Fruit fly (Drosophila melanogaster): ENCODE results near the gene CG3349.
A peak's percentile ranks its signal among the peaks of the same experiment; 100 is the strongest.

CG3349 gene

DNA sequence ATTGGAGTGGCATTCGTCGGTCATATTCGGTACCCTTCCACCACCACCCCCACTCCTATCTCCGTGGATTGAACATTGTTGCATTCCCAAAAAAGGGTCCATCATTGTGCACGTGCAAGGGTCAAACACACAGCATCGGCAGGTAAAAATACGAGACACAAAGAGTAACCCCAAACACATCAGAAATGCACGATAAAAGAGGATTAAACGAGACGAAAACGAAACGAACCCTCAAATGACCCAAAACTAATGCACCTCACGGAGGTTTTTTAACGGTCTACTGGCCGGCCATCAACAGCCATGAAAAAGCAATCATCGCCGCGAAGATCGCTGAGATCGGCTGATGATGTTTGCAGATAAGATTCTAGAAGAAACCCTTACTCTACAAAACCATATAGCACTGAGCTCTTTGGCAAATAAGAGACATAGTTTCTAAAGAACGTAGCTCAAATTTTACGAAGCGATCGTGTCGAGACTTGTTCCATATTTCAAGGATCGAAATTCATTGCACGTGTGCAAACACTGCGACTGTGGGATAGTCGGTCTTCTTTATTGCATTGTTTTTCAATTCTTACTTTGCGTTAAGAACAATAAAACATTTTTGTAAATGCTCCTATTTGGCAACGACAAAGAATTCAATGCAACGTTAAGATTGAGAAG lies 13.1 kb upstream of the CG3349 start:
- TF ChIP-seq CG9948 (tag; optimal IDR thresholded peaks at IDR 0.05), result no peak
- TF ChIP-seq Ets98B (GFP tag; IDR thresholded peaks at IDR 0.05), result no peak
- TF ChIP-seq CG8301 (tag; optimal IDR thresholded peaks at IDR 0.05), result no peak
- TF ChIP-seq CG32121 (GFP tag; IDR thresholded peaks at IDR 0.05), result no peak
- TF ChIP-seq fd96Ca (GFP tag; IDR thresholded peaks at IDR 0.05), result no peak
- no peak for TF ChIP-seq CG34367 (tag; optimal IDR thresholded peaks at IDR 0.05)
- no peak for TF ChIP-seq D1 (tag; optimal IDR thresholded peaks at IDR 0.05)
- no peak for TF ChIP-seq CG14655 (GFP tag; optimal IDR thresholded peaks at IDR 0.05)
- no peak for TF ChIP-seq CG8159 (tag; optimal IDR thresholded peaks at IDR 0.05)
- no peak for TF ChIP-seq CG15710 (tag; optimal IDR thresholded peaks at IDR 0.05)
- no peak for TF ChIP-seq CG4496 (GFP tag; IDR thresholded peaks at IDR 0.05)
- TF ChIP-seq Pif1B (GFP tag; optimal IDR thresholded peaks at IDR 0.05), result no peak
- no peak for TF ChIP-seq CG17806 (tag; optimal IDR thresholded peaks at IDR 0.05)
- no peak for TF ChIP-seq CG10348 (GFP tag; IDR thresholded peaks at IDR 0.05)
- no peak for TF ChIP-seq EcR (GFP tag; optimal IDR thresholded peaks at IDR 0.05)
- no peak for TF ChIP-seq CG12605 (GFP tag; IDR thresholded peaks at IDR 0.05)
- TF ChIP-seq rn (GFP tag; IDR thresholded peaks at IDR 0.05), result no peak
- no peak for TF ChIP-seq gl (tag; optimal IDR thresholded peaks at IDR 0.05)
- no peak for TF ChIP-seq Pif1A (GFP tag; optimal IDR thresholded peaks at IDR 0.05)

DNA sequence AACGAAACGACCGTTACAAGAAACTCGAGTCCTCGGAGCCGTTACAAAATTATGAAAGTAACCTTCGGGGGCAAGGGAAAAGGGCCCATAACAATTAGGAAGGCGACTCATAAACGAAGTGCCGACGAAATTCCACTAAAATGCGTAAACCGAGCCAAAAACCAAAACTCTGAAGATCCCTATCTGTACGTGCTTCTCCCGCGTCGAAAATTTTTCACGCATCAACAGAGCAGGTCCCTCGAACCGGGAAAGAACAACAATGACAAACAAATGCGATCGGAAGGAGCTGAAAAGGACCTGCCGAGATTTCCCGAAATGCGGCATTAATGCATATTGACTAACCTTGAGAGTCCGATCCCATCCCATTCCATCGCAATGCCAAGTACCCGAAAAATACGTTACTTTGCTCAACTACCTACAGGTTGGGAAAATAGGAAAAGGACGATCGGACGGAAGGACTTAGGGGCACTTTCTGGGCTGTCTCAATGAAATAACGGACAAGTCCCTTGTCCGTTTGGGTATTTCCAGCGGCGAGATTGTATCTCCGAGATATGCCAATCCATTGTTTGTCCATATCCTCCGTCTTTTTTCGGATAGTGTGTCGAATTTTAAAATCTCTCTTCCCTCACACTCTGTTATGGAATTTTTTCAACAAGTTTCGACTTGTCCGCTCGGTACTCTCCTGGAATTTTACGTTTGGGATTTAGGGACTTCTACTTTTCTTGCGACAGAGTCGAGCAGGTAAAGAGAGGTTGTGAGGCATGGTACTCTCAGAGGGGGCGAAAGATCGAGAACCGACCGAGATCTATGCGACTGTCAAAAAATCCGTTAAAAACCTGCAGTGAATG lies 11.5 kb upstream of the CG3349 start:
- TF ChIP-seq CG17806 (tag; optimal IDR thresholded peaks at IDR 0.05) (no peak), CG8301 (tag; optimal IDR thresholded peaks at IDR 0.05) (no peak), CG4496 (GFP tag; IDR thresholded peaks at IDR 0.05) (no peak)

dm6 chr3L:14968553-14968952 lies 10.9 kb upstream of the CG3349 start:
- no peak for TF ChIP-seq Pif1B (GFP tag; optimal IDR thresholded peaks at IDR 0.05)
- TF ChIP-seq CG14655 (GFP tag; optimal IDR thresholded peaks at IDR 0.05), result no peak
- TF ChIP-seq CG32121 (GFP tag; IDR thresholded peaks at IDR 0.05), result no peak
- TF ChIP-seq CG12605 (GFP tag; IDR thresholded peaks at IDR 0.05), result no peak
- TF ChIP-seq CG13204 (GFP tag; optimal IDR thresholded peaks at IDR 0.05), result no peak
- TF ChIP-seq CG34367 (tag; optimal IDR thresholded peaks at IDR 0.05), result no peak
- TF ChIP-seq EcR (GFP tag; optimal IDR thresholded peaks at IDR 0.05), result no peak
- no peak for TF ChIP-seq CG17806 (tag; optimal IDR thresholded peaks at IDR 0.05)
- TF ChIP-seq D1 (tag; optimal IDR thresholded peaks at IDR 0.05), result no peak
- no peak for TF ChIP-seq Snoo (tag; optimal IDR thresholded peaks at IDR 0.05)
- no peak for TF ChIP-seq CG9948 (tag; optimal IDR thresholded peaks at IDR 0.05)
- no peak for TF ChIP-seq Ets98B (GFP tag; IDR thresholded peaks at IDR 0.05)
- no peak for TF ChIP-seq rn (GFP tag; IDR thresholded peaks at IDR 0.05)
- no peak for TF ChIP-seq CG10348 (GFP tag; IDR thresholded peaks at IDR 0.05)
- TF ChIP-seq CG8159 (tag; optimal IDR thresholded peaks at IDR 0.05), result no peak
- no peak for TF ChIP-seq CG8301 (tag; optimal IDR thresholded peaks at IDR 0.05)

dm6 chr3L:14969171-14969570 lies 10.2 kb upstream of the CG3349 start, which contains the start of gene Tom:
Gene Tom (plus strand): TSS chr3L:14969344.
- TF ChIP-seq Pif1B (GFP tag; optimal IDR thresholded peaks at IDR 0.05) (peak; percentile 3), CG34367 (tag; optimal IDR thresholded peaks at IDR 0.05) (no peak), CG8301 (tag; optimal IDR thresholded peaks at IDR 0.05) (no peak), EcR (GFP tag; optimal IDR thresholded peaks at IDR 0.05) (peak; percentile 30)

dm6 chr3L:14970213-14970612 lies 9.2 kb upstream of the CG3349 start:
- TF ChIP-seq Snoo (tag; optimal IDR thresholded peaks at IDR 0.05) (no peak), gl (tag; optimal IDR thresholded peaks at IDR 0.05) (no peak), EcR (GFP tag; optimal IDR thresholded peaks at IDR 0.05) (no peak), CG12605 (GFP tag; IDR thresholded peaks at IDR 0.05) (no peak), CG8159 (tag; optimal IDR thresholded peaks at IDR 0.05) (no peak), CG15710 (tag; optimal IDR thresholded peaks at IDR 0.05) (no peak), CG32121 (GFP tag; IDR thresholded peaks at IDR 0.05) (no peak), rn (GFP tag; IDR thresholded peaks at IDR 0.05) (no peak), Pif1A (GFP tag; optimal IDR thresholded peaks at IDR 0.05) (no peak), fd96Ca (GFP tag; IDR thresholded peaks at IDR 0.05) (no peak), CG34367 (tag; optimal IDR thresholded peaks at IDR 0.05) (no peak), CG9948 (tag; optimal IDR thresholded peaks at IDR 0.05) (no peak), CG8301 (tag; optimal IDR thresholded peaks at IDR 0.05) (no peak), CG14655 (GFP tag; optimal IDR thresholded peaks at IDR 0.05) (no peak), CG17806 (tag; optimal IDR thresholded peaks at IDR 0.05) (no peak), Pif1B (GFP tag; optimal IDR thresholded peaks at IDR 0.05) (no peak), Ets98B (GFP tag; IDR thresholded peaks at IDR 0.05) (no peak)

- TF ChIP-seq fd96Ca (GFP tag; IDR thresholded peaks at IDR 0.05) (no peak), CG8159 (tag; optimal IDR thresholded peaks at IDR 0.05) (peak; percentile 9)
Observed at dm6 chr3L:14971893-14972624, 7.4 kb upstream of the CG3349 start.
